Worm (Caenorhabditis elegans): ENCODE results near the gene nspb-1.

Gene nspb-1

ce11 chrIV:6548609-6549008 lies 42.3 kb downstream of the nspb-1 start, which contains the start of gene fan-1 (continued):
- TF ChIP-seq nhr-129 (tag; optimal IDR thresholded peaks at IDR 0.05) (peak; percentile 56), F13H6.1 (tag; optimal IDR thresholded peaks at IDR 0.05) (peak; percentile 38), skn-1 (tag; optimal IDR thresholded peaks at IDR 0.05) (no peak)

ce11 chrIV:6547397-6547796 lies 43.5 kb downstream of the nspb-1 start:
- TF ChIP-seq nhr-25 (tag; optimal IDR thresholded peaks at IDR 0.05) (no peak), zag-1 (tag; optimal IDR thresholded peaks at IDR 0.05) (peak; percentile 0), nhr-129 (tag; optimal IDR thresholded peaks at IDR 0.05) (no peak), crh-2 (tag; optimal IDR thresholded peaks at IDR 0.05) (no peak), ceh-82 (tag; optimal IDR thresholded peaks at IDR 0.05) (no peak), peb-1 (tag; optimal IDR thresholded peaks at IDR 0.05) (no peak), sem-4 (tag; optimal IDR thresholded peaks at IDR 0.05) (no peak), nhr-23 (tag; optimal IDR thresholded peaks at IDR 0.05) (no peak), nhr-237 (tag; optimal IDR thresholded peaks at IDR 0.05) (no peak), mdl-1 (tag; optimal IDR thresholded peaks at IDR 0.05) (no peak), lin-39 (tag; optimal IDR thresholded peaks at IDR 0.05) (peak; percentile 11), egl-27 (tag; optimal IDR thresholded peaks at IDR 0.05) (no peak), lin-13 (GFP tag; optimal IDR thresholded peaks at IDR 0.05) (no peak), nhr-10 (tag; optimal IDR thresholded peaks at IDR 0.05) (no peak), ztf-4 (tag; optimal IDR thresholded peaks at IDR 0.05) (no peak), ztf-11 (tag; optimal IDR thresholded peaks at IDR 0.05) (no peak), ama-1 (optimal IDR thresholded peaks at IDR 0.05) (no peak)

- TF ChIP-seq blmp-1 (tag; optimal IDR thresholded peaks at IDR 0.05; ENCODE audit: insufficient read depth) (no peak), nhr-129 (tag; optimal IDR thresholded peaks at IDR 0.05) (no peak), lsy-2 (tag; optimal IDR thresholded peaks at IDR 0.05) (peak in 1 of 2 experiments; percentile 13), nhr-237 (tag; optimal IDR thresholded peaks at IDR 0.05) (no peak), aly-2 (tag; optimal IDR thresholded peaks at IDR 0.05) (no peak), peb-1 (tag; optimal IDR thresholded peaks at IDR 0.05) (no peak), snpc-4 (tag; optimal IDR thresholded peaks at IDR 0.05) (no peak), nhr-6 (tag; optimal IDR thresholded peaks at IDR 0.05) (no peak), gmeb-1 (tag; optimal IDR thresholded peaks at IDR 0.05) (no peak), unc-55 (GFP tag; optimal IDR thresholded peaks at IDR 0.05) (no peak), elt-1 (tag; optimal IDR thresholded peaks at IDR 0.05) (no peak), ama-1 (optimal IDR thresholded peaks at IDR 0.05) (no peak), mab-5 (tag; optimal IDR thresholded peaks at IDR 0.05) (no peak), C34F6.9 (tag; optimal IDR thresholded peaks at IDR 0.05) (peak; percentile 7), F13H6.1 (tag; optimal IDR thresholded peaks at IDR 0.05) (no peak), ztf-1 (GFP tag; conservative IDR thresholded peaks at IDR 0.05) (no peak), mdl-1 (tag; optimal IDR thresholded peaks at IDR 0.05) (no peak), sma-9 (GFP tag; optimal IDR thresholded peaks at IDR 0.05) (peak; percentile 27), sma-9 (tag; optimal IDR thresholded peaks at IDR 0.05) (no peak)
Measured at ce11 chrIV:6542962-6543361, 47.9 kb downstream of the nspb-1 start.

ce11 chrIV:6541435-6541834 lies 49.5 kb downstream of the nspb-1 start, which contains the start of gene C01G5.25:
TSS of gene C01G5.25 (plus strand) at chrIV:6541684.
- TF ChIP-seq unc-55 (GFP tag; optimal IDR thresholded peaks at IDR 0.05), result peak; percentile 50
- TF ChIP-seq ceh-16 (tag; optimal IDR thresholded peaks at IDR 0.05), result no peak
- peak in 1 of 2 experiments; percentile 9 for TF ChIP-seq lsy-2 (tag; optimal IDR thresholded peaks at IDR 0.05)

Measured in whole organism, L2 larva.